Fruit fly (Drosophila melanogaster) whole organism, embryonic: ENCODE data around the gene mRpS31.

Experiments
- CG17328 ChIP-seq: fragments of 200-800 bp; sonication (Bioruptor generic); IDR thresholded peaks from 2 replicates; pipeline ENCODE4 v1.3.6; 2022; ENCODE audit warnings: missing biosample characterization, missing genetic modification characterization
- CG32767 ChIP-seq: fragments of 200-800 bp; sonication (Bioruptor generic); IDR thresholded peaks from 2 replicates; pipeline ENCODE4 v1.3.6; 2022; ENCODE audit warnings: missing biosample characterization, missing genetic modification characterization
- CG33213 ChIP-seq: fragments of 200-800 bp; sonication (Bioruptor generic); optimal IDR thresholded peaks from 3 replicates; lab custom pipeline; 2016; ENCODE audit warnings: missing biosample characterization, missing genetic modification characterization
- CG7372 ChIP-seq: fragments of 200-800 bp; sonication (Bioruptor generic); IDR thresholded peaks from 2 replicates; pipeline ENCODE4 v1.3.6; 2022; ENCODE audit warnings: missing biosample characterization, missing genetic modification characterization
- HLH54F ChIP-seq: fragments of 200-800 bp; sonication (Bioruptor generic); optimal IDR thresholded peaks from 3 replicates; lab custom pipeline; 2016; ENCODE audit warnings: missing biosample characterization, missing genetic modification characterization
- MBD-R2 ChIP-seq: fragments of 200-800 bp; sonication (Bioruptor generic); IDR thresholded peaks from 2 replicates; pipeline ENCODE4 v1.3.6; 2022; ENCODE audit warnings: missing biosample characterization, missing genetic modification characterization
- Sry-β ChIP-seq: fragments of 200-800 bp; sonication (Bioruptor generic); optimal IDR thresholded peaks from 2 replicates; lab custom pipeline; 2018; ENCODE audit warnings: missing biosample characterization, mild to moderate bottlenecking, missing genetic modification characterization, moderate library complexity
- dan ChIP-seq: fragments of 200-800 bp; sonication (Bioruptor generic); IDR thresholded peaks from 2 replicates; pipeline ENCODE4 v1.3.6; 2022; ENCODE audit warnings: missing biosample characterization, missing genetic modification characterization
- lab ChIP-seq: fragments of 200-800 bp; sonication (Bioruptor generic); optimal IDR thresholded peaks from 3 replicates; lab custom pipeline; 2017; ENCODE audit warnings: missing biosample characterization, missing genetic modification characterization, mild to moderate bottlenecking, moderate library complexity, missing genetic modification reagents
- schlank ChIP-seq: fragments of 200-800 bp; sonication (Bioruptor generic); optimal IDR thresholded peaks from 2 replicates; lab custom pipeline; 2018; ENCODE audit warnings: missing biosample characterization, mild to moderate bottlenecking, missing genetic modification characterization
- sqz ChIP-seq: fragments of 200-800 bp; sonication (Bioruptor generic); optimal IDR thresholded peaks from 3 replicates; lab custom pipeline; 2018; ENCODE audit warnings: missing biosample characterization, mild to moderate bottlenecking, missing genetic modification characterization
- sug ChIP-seq: fragments of 200-800 bp; optimal IDR thresholded peaks from 2 replicates; lab custom pipeline; 2019; ENCODE audit warnings: missing biosample characterization, mild to moderate bottlenecking, missing genetic modification characterization, moderate library complexity

- TF ChIP-seq Sry-β (GFP tag; lab: Kevin White, UChicago) = no peak
- peak; percentile 43 for TF ChIP-seq sug (tag; lab: Kevin White, UChicago)
- peak; percentile 37 for TF ChIP-seq HLH54F (GFP tag; lab: Kevin White, UChicago)
- peak; percentile 66 for TF ChIP-seq MBD-R2 (GFP tag; lab: Robert Waterston, UW)
- TF ChIP-seq sqz (GFP tag; lab: Kevin White, UChicago) = no peak
- no peak for TF ChIP-seq schlank (tag; lab: Kevin White, UChicago)
- TF ChIP-seq CG33213 (GFP tag; lab: Kevin White, UChicago) = peak; percentile 43
- TF ChIP-seq CG7372 (GFP tag; lab: Robert Waterston, UW) = no peak
- no peak for TF ChIP-seq CG17328
- TF ChIP-seq lab = no peak
- TF ChIP-seq CG32767 = no peak
- TF ChIP-seq dan = no peak
Observed at dm6 chr3L:15967588-15968500, 37.1 kb upstream of the mRpS31 start, which contains the start of the genes Brr2 and CG10516.
